Fruit fly (Drosophila melanogaster) whole organism, prepupa: ENCODE measurements around the gene Ssdp.
A peak's percentile ranks its signal among the peaks of the same experiment; 100 is the strongest.

Experiments used
- Blimp-1 ChIP-seq: fragments of 200-800 bp; sonication (Bioruptor generic); optimal IDR thresholded peaks from 3 replicates; lab custom pipeline; 2017; ENCODE audit warnings: missing biosample characterization, missing genetic modification characterization, mild to moderate bottlenecking, moderate library complexity, missing genetic modification reagents
- CG10631 ChIP-seq: fragments of 200-800 bp; sonication (Bioruptor generic); optimal IDR thresholded peaks from 2 replicates; lab custom pipeline; 2016; ENCODE audit warnings: missing biosample characterization, missing genetic modification characterization
- CG10669 ChIP-seq: fragments of 200-800 bp; sonication (Bioruptor generic); optimal IDR thresholded peaks from 3 replicates; lab custom pipeline; 2018; ENCODE audit warnings: missing biosample characterization, mild to moderate bottlenecking, missing genetic modification characterization, moderate library complexity
- CG11294 ChIP-seq: fragments of 200-800 bp; sonication (Bioruptor generic); IDR thresholded peaks from 2 replicates; pipeline ENCODE4 v1.3.6; 2022; ENCODE audit warnings: missing biosample characterization, missing genetic modification characterization
- CG11762 ChIP-seq: fragments of 200-800 bp; sonication (Bioruptor generic); optimal IDR thresholded peaks from 3 replicates; lab custom pipeline; 2016; ENCODE audit warnings: missing biosample characterization, missing genetic modification characterization; ENCODE audit not compliant: insufficient read depth
- CG11902 ChIP-seq: fragments of 200-800 bp; sonication (Bioruptor generic); optimal IDR thresholded peaks from 3 replicates; lab custom pipeline; 2016; ENCODE audit warnings: missing biosample characterization, missing genetic modification characterization
- CG15336 ChIP-seq: fragments of 200-800 bp; sonication (Bioruptor generic); IDR thresholded peaks from 2 replicates; pipeline ENCODE4 v1.3.6; 2022; ENCODE audit warnings: missing biosample characterization, missing genetic modification characterization
- CG16779 ChIP-seq: fragments of 200-800 bp; sonication (Bioruptor generic); optimal IDR thresholded peaks from 3 replicates; lab custom pipeline; 2017; ENCODE audit warnings: missing biosample characterization, mild to moderate bottlenecking, missing genetic modification characterization
- CG31627 ChIP-seq: fragments of 200-800 bp; sonication (Bioruptor generic); optimal IDR thresholded peaks from 3 replicates; lab custom pipeline; 2016; ENCODE audit warnings: missing biosample characterization, missing genetic modification characterization
- CG32006 ChIP-seq: fragments of 200-800 bp; sonication (Bioruptor generic); optimal IDR thresholded peaks from 3 replicates; lab custom pipeline; 2017; ENCODE audit warnings: missing biosample characterization, mild to moderate bottlenecking, missing genetic modification characterization
- CG3919 ChIP-seq: fragments of 200-800 bp; sonication (Bioruptor generic); optimal IDR thresholded peaks from 3 replicates; lab custom pipeline; 2016; ENCODE audit warnings: missing biosample characterization, missing genetic modification characterization
- CG4318 ChIP-seq: fragments of 200-800 bp; sonication (Bioruptor generic); optimal IDR thresholded peaks from 3 replicates; lab custom pipeline; 2017; ENCODE audit warnings: missing biosample characterization, mild to moderate bottlenecking, missing genetic modification characterization
- CG6163 ChIP-seq: fragments of 200-800 bp; sonication (Bioruptor generic); IDR thresholded peaks from 3 replicates; pipeline ENCODE4 v1.3.6; 2022; ENCODE audit warnings: missing biosample characterization, missing genetic modification characterization
- CG6276 ChIP-seq: fragments of 200-800 bp; sonication (Bioruptor generic); optimal IDR thresholded peaks from 2 replicates; lab custom pipeline; 2017; ENCODE audit warnings: missing biosample characterization, mild to moderate bottlenecking, missing genetic modification characterization
- CG6792 ChIP-seq: fragments of 200-800 bp; sonication (Bioruptor generic); optimal IDR thresholded peaks from 3 replicates; lab custom pipeline; 2016; ENCODE audit warnings: missing biosample characterization, missing genetic modification characterization
- CG7368 ChIP-seq: fragments of 200-800 bp; sonication (Bioruptor generic); optimal IDR thresholded peaks from 3 replicates; lab custom pipeline; 2016; ENCODE audit warnings: missing biosample characterization, missing genetic modification characterization
- CG8119 ChIP-seq: fragments of 200-800 bp; sonication (Bioruptor generic); IDR thresholded peaks from 3 replicates; pipeline ENCODE4 v1.3.6; 2022; ENCODE audit warnings: missing biosample characterization, missing genetic modification characterization
- CG8632 ChIP-seq: fragments of 200-800 bp; sonication (Bioruptor generic); optimal IDR thresholded peaks from 3 replicates; lab custom pipeline; 2016; ENCODE audit warnings: missing biosample characterization, missing genetic modification characterization
- CG9139 ChIP-seq: fragments of 200-800 bp; sonication (Bioruptor generic); optimal IDR thresholded peaks from 3 replicates; lab custom pipeline; 2017; ENCODE audit warnings: missing biosample characterization, mild to moderate bottlenecking, missing genetic modification characterization
- Eip75B ChIP-seq: fragments of 200-800 bp; sonication (Bioruptor generic); optimal IDR thresholded peaks from 3 replicates; lab custom pipeline; 2016; ENCODE audit warnings: missing biosample characterization, missing genetic modification characterization
- Eip78C ChIP-seq: fragments of 200-800 bp; sonication (Bioruptor generic); peaks from one replicate; lab custom pipeline; 2016; ENCODE audit warnings: missing biosample characterization, missing genetic modification characterization
- Ets21C ChIP-seq: fragments of 200-800 bp; sonication (Bioruptor generic); optimal IDR thresholded peaks from 3 replicates; lab custom pipeline; 2016; ENCODE audit warnings: missing biosample characterization, missing genetic modification characterization
- Ets96B ChIP-seq: fragments of 200-800 bp; optimal IDR thresholded peaks from 2 replicates; lab custom pipeline; 2019; ENCODE audit warnings: missing biosample characterization, mild to moderate bottlenecking, missing genetic modification characterization, moderate library complexity
- Hr38 ChIP-seq: sonication (Bioruptor generic); optimal IDR thresholded peaks from 2 replicates; lab custom pipeline; 2016; ENCODE audit warnings: missing biosample characterization, missing genetic modification characterization
- Hr39 ChIP-seq: fragments of 200-800 bp; sonication (Bioruptor generic); optimal IDR thresholded peaks from 2 replicates; lab custom pipeline; 2016; ENCODE audit warnings: missing biosample characterization, missing genetic modification characterization
- Hr4 ChIP-seq: fragments of 200-800 bp; sonication (Bioruptor generic); optimal IDR thresholded peaks from 3 replicates; lab custom pipeline; 2016; ENCODE audit warnings: missing biosample characterization, missing genetic modification characterization
- Met ChIP-seq: fragments of 200-800 bp; sonication (Bioruptor generic); optimal IDR thresholded peaks from 3 replicates; lab custom pipeline; 2016; ENCODE audit warnings: missing biosample characterization, missing genetic modification characterization
- OdsH ChIP-seq: fragments of 200-800 bp; sonication (Bioruptor generic); optimal IDR thresholded peaks from 3 replicates; lab custom pipeline; 2016; ENCODE audit warnings: missing biosample characterization, missing genetic modification characterization
- Sox102F ChIP-seq: fragments of 200-800 bp; sonication (Bioruptor generic); optimal IDR thresholded peaks from 2 replicates; lab custom pipeline; 2016; ENCODE audit warnings: missing biosample characterization, mild to moderate bottlenecking, missing genetic modification characterization
- Sox14 ChIP-seq: fragments of 200-800 bp; sonication (Bioruptor generic); optimal IDR thresholded peaks from 3 replicates; lab custom pipeline; 2016; ENCODE audit warnings: missing biosample characterization, missing genetic modification characterization
- achi ChIP-seq: fragments of 200-800 bp; sonication (Bioruptor generic); optimal IDR thresholded peaks from 3 replicates; lab custom pipeline; 2016; ENCODE audit warnings: missing biosample characterization, missing genetic modification characterization
- acj6 ChIP-seq: fragments of 200-800 bp; sonication (Bioruptor generic); optimal IDR thresholded peaks from 3 replicates; lab custom pipeline; 2016; ENCODE audit warnings: missing biosample characterization, missing genetic modification characterization
- dac ChIP-seq: fragments of 200-800 bp; sonication (Bioruptor generic); optimal IDR thresholded peaks from 2 replicates; lab custom pipeline; 2017; ENCODE audit warnings: missing biosample characterization, mild to moderate bottlenecking, missing genetic modification characterization
- eg ChIP-seq: fragments of 200-800 bp; sonication (Bioruptor generic); IDR thresholded peaks from 3 replicates; pipeline ENCODE4 v1.3.6; 2022; ENCODE audit warnings: missing biosample characterization, missing genetic modification characterization
- fd59A ChIP-seq: fragments of 200-800 bp; sonication (Bioruptor generic); optimal IDR thresholded peaks from 2 replicates; lab custom pipeline; 2017; ENCODE audit warnings: missing biosample characterization, mild to moderate bottlenecking, missing genetic modification characterization, missing genetic modification reagents
- fd85E ChIP-seq: fragments of 200-800 bp; sonication (Bioruptor generic); optimal IDR thresholded peaks from 3 replicates; lab custom pipeline; 2016; ENCODE audit warnings: missing biosample characterization, missing genetic modification characterization
- fkh ChIP-seq: fragments of 200-800 bp; sonication (Bioruptor generic); optimal IDR thresholded peaks from 3 replicates; lab custom pipeline; 2017; ENCODE audit warnings: missing biosample characterization, mild to moderate bottlenecking, missing genetic modification characterization, moderate library complexity
- net ChIP-seq: fragments of 200-800 bp; sonication (Bioruptor generic); optimal IDR thresholded peaks from 3 replicates; lab custom pipeline; 2016; ENCODE audit warnings: missing biosample characterization, missing genetic modification characterization
- pdm3 ChIP-seq: fragments of 200-800 bp; sonication (Bioruptor generic); optimal IDR thresholded peaks from 3 replicates; lab custom pipeline; 2016; ENCODE audit warnings: missing biosample characterization, missing genetic modification characterization
- salr ChIP-seq, 2 experiments: fragments of 200-800 bp; sonication (Bioruptor generic); optimal IDR thresholded peaks; 3 replicates each; lab custom pipeline; 2016 to 2018; ENCODE audit warnings: missing biosample characterization in 2 of 2, missing genetic modification characterization in 2 of 2, mild to moderate bottlenecking in 1 of 2
- spab ChIP-seq: fragments of 200-800 bp; sonication (Bioruptor generic); optimal IDR thresholded peaks from 2 replicates; lab custom pipeline; 2017; ENCODE audit warnings: missing biosample characterization, mild to moderate bottlenecking, missing genetic modification characterization, missing genetic modification reagents
- ss ChIP-seq, 2 experiments: fragments of 200-800 bp; sonication (Bioruptor generic); optimal IDR thresholded peaks; 2 replicates in 1 of 2; 3 replicates in 1 of 2; lab custom pipeline; 2017 to 2018; ENCODE audit warnings: mild to moderate bottlenecking in 2 of 2, missing biosample characterization in 2 of 2, missing genetic modification characterization in 2 of 2, moderate library complexity in 1 of 2
- svp ChIP-seq: fragments of 200-800 bp; sonication (Bioruptor generic); peaks from one replicate; lab custom pipeline; 2016; ENCODE audit warnings: missing biosample characterization, missing genetic modification characterization
- topi ChIP-seq: fragments of 200-800 bp; sonication (Bioruptor generic); optimal IDR thresholded peaks from 3 replicates; lab custom pipeline; 2016; ENCODE audit warnings: missing biosample characterization, missing genetic modification characterization
- vri ChIP-seq: fragments of 200-800 bp; sonication (Bioruptor generic); optimal IDR thresholded peaks from 3 replicates; lab custom pipeline; 2016; ENCODE audit warnings: missing biosample characterization, mild to moderate bottlenecking, missing genetic modification characterization

The Ssdp gene

DNA sequence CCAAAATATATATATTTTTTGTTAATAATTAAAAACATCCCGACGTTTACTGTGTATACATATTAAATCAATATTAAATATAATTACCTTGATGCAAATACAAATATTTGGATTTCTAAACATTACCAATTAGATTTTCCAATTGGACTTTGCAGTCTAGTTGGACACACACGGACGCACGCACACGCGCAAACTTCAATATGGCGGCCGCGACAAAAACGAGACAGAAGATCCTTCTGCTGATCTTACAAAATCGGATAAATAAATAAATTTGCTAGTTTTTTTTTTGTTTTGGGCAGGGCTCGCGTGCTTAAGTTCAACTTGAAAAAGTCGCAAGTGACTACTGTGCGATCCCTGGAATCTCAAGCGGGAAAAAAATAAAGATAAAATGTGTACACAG, 42.8 kb downstream of the Ssdp start:
- TF ChIP-seq CG6792: no peak
- no peak for TF ChIP-seq CG9139
- TF ChIP-seq net: no peak
- no peak for TF ChIP-seq CG8632 (GFP tag; lab: Kevin White, UChicago)
- no peak for TF ChIP-seq CG6276 (GFP tag; lab: Kevin White, UChicago)
- no peak for TF ChIP-seq Ets21C (GFP tag; lab: Kevin White, UChicago)
- TF ChIP-seq fkh (GFP tag; lab: Kevin White, UChicago): no peak

- no peak for TF ChIP-seq CG6276 (GFP tag; lab: Kevin White, UChicago)
- no peak for TF ChIP-seq CG10631
- TF ChIP-seq CG15336 (GFP tag; lab: Robert Waterston, UW): 0 out of 2 replicates have a peak, but pooled peaks have one; percentile 31
- TF ChIP-seq ss (GFP tag; optimal IDR thresholded peaks at IDR 0.05; lab: Kevin White, UChicago): peak in 1 of 2 experiments; percentile 57
- no peak for TF ChIP-seq CG10669
- no peak for TF ChIP-seq dac
- TF ChIP-seq Sox14: no peak
- TF ChIP-seq CG4318 (GFP tag; lab: Kevin White, UChicago): no peak
- no peak for TF ChIP-seq topi (GFP tag; lab: Kevin White, UChicago)
- TF ChIP-seq OdsH (GFP tag; lab: Kevin White, UChicago): no peak
- TF ChIP-seq Blimp-1 (GFP tag; lab: Kevin White, UChicago): no peak
- TF ChIP-seq CG6792: no peak
- no peak for TF ChIP-seq Sox102F (GFP tag; lab: Kevin White, UChicago)
- TF ChIP-seq achi (GFP tag; lab: Kevin White, UChicago): no peak
- TF ChIP-seq svp (GFP tag; lab: Kevin White, UChicago): no peak
- TF ChIP-seq CG32006 (GFP tag; lab: Kevin White, UChicago): no peak
- TF ChIP-seq Eip78C: no peak
- TF ChIP-seq CG8632 (GFP tag; lab: Kevin White, UChicago): no peak
- TF ChIP-seq Hr38 (GFP tag; lab: Kevin White, UChicago): no peak
- no peak for TF ChIP-seq Eip75B (GFP tag; lab: Kevin White, UChicago)
- no peak for TF ChIP-seq fkh (GFP tag; lab: Kevin White, UChicago)
- no peak for TF ChIP-seq CG11902 (GFP tag; lab: Kevin White, UChicago)
- no peak for TF ChIP-seq CG9139
- TF ChIP-seq CG6163 (GFP tag; lab: Robert Waterston, UW): 0 out of 3 replicates have a peak, but pooled peaks have one; percentile 30
- TF ChIP-seq CG31627 (GFP tag; lab: Kevin White, UChicago): no peak
These were observed 45.7 kb downstream of the Ssdp start for dm6 chr3R:18153698-18154097.

DNA sequence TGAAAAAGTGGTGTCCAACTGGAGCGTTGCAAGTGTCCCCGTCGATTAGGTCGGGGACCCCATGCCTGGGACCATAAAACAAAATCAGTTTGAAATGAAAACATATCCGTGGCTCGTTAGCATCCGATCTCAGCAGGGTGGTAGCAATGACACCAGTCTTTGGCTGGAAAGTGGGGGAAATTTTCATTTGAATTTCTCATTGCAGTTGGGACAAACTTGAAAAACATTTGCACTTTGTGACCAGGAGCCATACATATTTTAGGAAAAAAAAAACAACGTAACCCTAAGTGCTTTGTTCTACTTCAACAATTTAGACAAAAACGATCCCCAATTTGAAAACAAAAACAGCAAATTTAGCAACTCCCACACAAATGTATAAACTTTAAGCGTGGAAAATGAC, 47.6 kb downstream of the Ssdp start, which contains the start of gene CG14316:
CG14316 (plus strand) TSS at position 301 of the 400 bp plus-strand sequence.
- no peak for TF ChIP-seq acj6 (GFP tag; lab: Kevin White, UChicago)
- TF ChIP-seq net: no peak
- TF ChIP-seq CG3919 (GFP tag; lab: Kevin White, UChicago): no peak
- TF ChIP-seq CG16779 (tag; lab: Kevin White, UChicago): no peak
- TF ChIP-seq CG11294 (GFP tag; lab: Robert Waterston, UW): no peak
- TF ChIP-seq vri (GFP tag; lab: Kevin White, UChicago): no peak
- no peak for TF ChIP-seq Eip75B (GFP tag; lab: Kevin White, UChicago)
- no peak for TF ChIP-seq CG11762
- TF ChIP-seq Blimp-1 (GFP tag; lab: Kevin White, UChicago): no peak
- TF ChIP-seq topi (GFP tag; lab: Kevin White, UChicago): no peak

dm6 chr3R:18146629-18147028, 52.8 kb downstream of the Ssdp start:
- TF ChIP-seq fd85E (no peak), CG10669 (no peak), CG11902 (GFP tag; lab: Kevin White, UChicago) (no peak), Hr39 (GFP tag; lab: Kevin White, UChicago) (no peak), CG8119 (peak; percentile 56; the same call in 1 of the 3 replicates), Hr4 (no peak), CG4318 (GFP tag; lab: Kevin White, UChicago) (no peak), eg (GFP tag; lab: Robert Waterston, UW) (no peak; the same call in 2 of the 3 replicates), Hr38 (GFP tag; lab: Kevin White, UChicago) (no peak), salr (GFP tag; optimal IDR thresholded peaks at IDR 0.05; lab: Kevin White, UChicago) (no peak), CG6792 (no peak), Blimp-1 (GFP tag; lab: Kevin White, UChicago) (no peak), CG7368 (GFP tag; lab: Kevin White, UChicago) (no peak), pdm3 (GFP tag; lab: Kevin White, UChicago) (no peak), Ets96B (tag; lab: Kevin White, UChicago) (peak; percentile 43), topi (GFP tag; lab: Kevin White, UChicago) (no peak), CG11294 (GFP tag; lab: Robert Waterston, UW) (no peak), Met (GFP tag; lab: Kevin White, UChicago) (no peak), dac (no peak), ss (GFP tag; optimal IDR thresholded peaks at IDR 0.05; lab: Kevin White, UChicago) (peak; percentile 63 to 90), OdsH (GFP tag; lab: Kevin White, UChicago) (no peak), fkh (GFP tag; lab: Kevin White, UChicago) (no peak), spab (peak; percentile 67), fd59A (GFP tag; lab: Kevin White, UChicago) (peak; percentile 1)
